Worm (Caenorhabditis elegans) whole organism, midembryonic: ENCODE measurements around the gene ZK512.2.

ENCODE experiments used
- T22C8.4 ChIP-seq: fragments of 200-800 bp; sonication (Bioruptor generic); IDR thresholded peaks from 2 replicates; pipeline ENCODE4 v1.3.6; 2022; ENCODE audit warnings: missing genetic modification characterization, missing compliant biosample characterization
- cog-1 ChIP-seq: sonication (generic microtip); optimal IDR thresholded peaks from 2 replicates; lab custom pipeline; 2016; ENCODE audit warnings: missing genetic modification characterization, missing compliant biosample characterization
- flt-1 ChIP-seq: fragments of 200-800 bp; sonication (Bioruptor generic); IDR thresholded peaks from 2 replicates; pipeline ENCODE4 v1.3.6; 2022; ENCODE audit warnings: missing genetic modification characterization, missing compliant biosample characterization
- klf-2 ChIP-seq: fragments of 200-800 bp; sonication (Bioruptor generic); conservative IDR thresholded peaks from 2 replicates; pipeline ENCODE4 v1.3.6; 2022; ENCODE audit warnings: missing genetic modification reagents, missing genetic modification characterization, missing compliant biosample characterization
- med-1 ChIP-seq: sonication (generic microtip); optimal IDR thresholded peaks from 2 replicates; lab custom pipeline; 2017; ENCODE audit warnings: missing genetic modification characterization, mild to moderate bottlenecking, missing compliant biosample characterization, antibody characterized with exemption, missing genetic modification reagents; ENCODE audit not compliant: insufficient read depth
- ref-1 ChIP-seq: fragments of 200-800 bp; sonication (Bioruptor generic); conservative IDR thresholded peaks from 2 replicates; pipeline ENCODE4 v1.3.6; 2022; ENCODE audit warnings: missing genetic modification reagents, missing genetic modification characterization, missing compliant biosample characterization
- ztf-23 ChIP-seq: fragments of 200-800 bp; sonication (Bioruptor generic); IDR thresholded peaks from 2 replicates; pipeline ENCODE4 v1.3.6; 2022; ENCODE audit warnings: missing genetic modification reagents, missing genetic modification characterization, missing compliant biosample characterization
- ztf-29 ChIP-seq: fragments of 200-800 bp; sonication (Bioruptor generic); IDR thresholded peaks from 2 replicates; pipeline ENCODE4 v1.3.6; 2022; ENCODE audit warnings: missing genetic modification reagents, missing genetic modification characterization, missing compliant biosample characterization

DNA sequence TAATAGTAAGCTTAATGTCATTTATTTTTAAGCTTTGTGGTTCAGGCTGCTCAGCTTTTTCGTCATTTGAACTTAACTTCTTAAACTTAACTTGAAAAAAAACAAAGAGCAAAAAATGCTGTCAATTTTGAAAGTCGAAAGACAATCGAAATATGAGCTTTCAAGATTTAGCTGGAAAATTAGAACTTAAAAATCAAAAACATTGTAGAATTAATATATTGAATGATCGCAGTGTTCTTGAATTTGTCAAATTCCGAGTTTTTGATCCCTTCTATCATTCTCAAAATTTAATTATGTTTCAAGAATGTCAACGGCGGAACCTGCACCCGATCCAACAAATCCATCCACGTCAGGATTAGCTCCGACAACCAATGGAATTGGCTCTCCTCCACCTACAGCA, 36.7 kb upstream of the ZK512.2 start, which contains the start of gene tax-4:
- TF ChIP-seq klf-2 (no peak), ztf-29 (GFP tag; lab: Robert Waterston, UW) (no peak), flt-1 (no peak), cog-1 (tag; lab: Kevin White, UChicago) (no peak), ref-1 (GFP tag; lab: Robert Waterston, UW) (no peak), ztf-23 (GFP tag; lab: Robert Waterston, UW) (no peak), T22C8.4 (GFP tag; lab: Robert Waterston, UW) (no peak), med-1 (GFP tag; lab: Kevin White, UChicago) (no peak)
